Fruit fly (Drosophila melanogaster) whole organism, prepupa: Measurements from ENCODE around the gene CG12522.

Experiments used
- Blimp-1 ChIP-seq: fragments of 200-800 bp; sonication (Bioruptor generic); optimal IDR thresholded peaks from 3 replicates; lab custom pipeline; 2017; ENCODE audit warnings: missing biosample characterization, missing genetic modification characterization, mild to moderate bottlenecking, moderate library complexity, missing genetic modification reagents
- CG10631 ChIP-seq: fragments of 200-800 bp; sonication (Bioruptor generic); optimal IDR thresholded peaks from 2 replicates; lab custom pipeline; 2016; ENCODE audit warnings: missing biosample characterization, missing genetic modification characterization
- CG11762 ChIP-seq: fragments of 200-800 bp; sonication (Bioruptor generic); optimal IDR thresholded peaks from 3 replicates; lab custom pipeline; 2016; ENCODE audit warnings: missing biosample characterization, missing genetic modification characterization; ENCODE audit not compliant: insufficient read depth
- CG15336 ChIP-seq: fragments of 200-800 bp; sonication (Bioruptor generic); IDR thresholded peaks from 2 replicates; pipeline ENCODE4 v1.3.6; 2022; ENCODE audit warnings: missing biosample characterization, missing genetic modification characterization
- CG1621 ChIP-seq: fragments of 200-800 bp; sonication (Bioruptor generic); optimal IDR thresholded peaks from 3 replicates; lab custom pipeline; 2018; ENCODE audit warnings: missing biosample characterization, mild to moderate bottlenecking, missing genetic modification characterization
- CG3032 ChIP-seq: fragments of 200-800 bp; optimal IDR thresholded peaks from 2 replicates; lab custom pipeline; 2019; ENCODE audit warnings: missing biosample characterization, mild to moderate bottlenecking, missing genetic modification characterization, moderate library complexity
- CG31627 ChIP-seq: fragments of 200-800 bp; sonication (Bioruptor generic); optimal IDR thresholded peaks from 3 replicates; lab custom pipeline; 2016; ENCODE audit warnings: missing biosample characterization, missing genetic modification characterization
- CG32006 ChIP-seq: fragments of 200-800 bp; sonication (Bioruptor generic); optimal IDR thresholded peaks from 3 replicates; lab custom pipeline; 2017; ENCODE audit warnings: missing biosample characterization, mild to moderate bottlenecking, missing genetic modification characterization
- CG3919 ChIP-seq: fragments of 200-800 bp; sonication (Bioruptor generic); optimal IDR thresholded peaks from 3 replicates; lab custom pipeline; 2016; ENCODE audit warnings: missing biosample characterization, missing genetic modification characterization
- CG4318 ChIP-seq: fragments of 200-800 bp; sonication (Bioruptor generic); optimal IDR thresholded peaks from 3 replicates; lab custom pipeline; 2017; ENCODE audit warnings: missing biosample characterization, mild to moderate bottlenecking, missing genetic modification characterization
- CG6163 ChIP-seq: fragments of 200-800 bp; sonication (Bioruptor generic); IDR thresholded peaks from 3 replicates; pipeline ENCODE4 v1.3.6; 2022; ENCODE audit warnings: missing biosample characterization, missing genetic modification characterization
- CG6276 ChIP-seq: fragments of 200-800 bp; sonication (Bioruptor generic); optimal IDR thresholded peaks from 2 replicates; lab custom pipeline; 2017; ENCODE audit warnings: missing biosample characterization, mild to moderate bottlenecking, missing genetic modification characterization
- CG6808 ChIP-seq: fragments of 200-800 bp; sonication (Bioruptor generic); optimal IDR thresholded peaks from 3 replicates; lab custom pipeline; 2017; ENCODE audit warnings: missing biosample characterization, missing genetic modification characterization, mild to moderate bottlenecking, moderate library complexity, missing genetic modification reagents
- CG6854 ChIP-seq: fragments of 200-800 bp; sonication (Bioruptor generic); optimal IDR thresholded peaks from 2 replicates; lab custom pipeline; 2017; ENCODE audit warnings: missing biosample characterization, mild to moderate bottlenecking, missing genetic modification characterization
- CG7368 ChIP-seq: fragments of 200-800 bp; sonication (Bioruptor generic); optimal IDR thresholded peaks from 3 replicates; lab custom pipeline; 2016; ENCODE audit warnings: missing biosample characterization, missing genetic modification characterization
- CG8119 ChIP-seq: fragments of 200-800 bp; sonication (Bioruptor generic); IDR thresholded peaks from 3 replicates; pipeline ENCODE4 v1.3.6; 2022; ENCODE audit warnings: missing biosample characterization, missing genetic modification characterization
- CG8319 ChIP-seq: fragments of 200-800 bp; sonication (Bioruptor generic); optimal IDR thresholded peaks from 3 replicates; lab custom pipeline; 2016; ENCODE audit warnings: missing biosample characterization, missing genetic modification characterization
- CG9139 ChIP-seq: fragments of 200-800 bp; sonication (Bioruptor generic); optimal IDR thresholded peaks from 3 replicates; lab custom pipeline; 2017; ENCODE audit warnings: missing biosample characterization, mild to moderate bottlenecking, missing genetic modification characterization
- Eip75B ChIP-seq: fragments of 200-800 bp; sonication (Bioruptor generic); optimal IDR thresholded peaks from 3 replicates; lab custom pipeline; 2016; ENCODE audit warnings: missing biosample characterization, missing genetic modification characterization
- Eip78C ChIP-seq: fragments of 200-800 bp; sonication (Bioruptor generic); peaks from one replicate; lab custom pipeline; 2016; ENCODE audit warnings: missing biosample characterization, missing genetic modification characterization
- Ets96B ChIP-seq: fragments of 200-800 bp; optimal IDR thresholded peaks from 2 replicates; lab custom pipeline; 2019; ENCODE audit warnings: missing biosample characterization, mild to moderate bottlenecking, missing genetic modification characterization, moderate library complexity
- Gug ChIP-seq: fragments of 200-800 bp; sonication (Bioruptor generic); IDR thresholded peaks from 2 replicates; pipeline ENCODE4 v1.3.6; 2022; ENCODE audit warnings: missing biosample characterization, missing genetic modification characterization
- Hr38 ChIP-seq: sonication (Bioruptor generic); optimal IDR thresholded peaks from 2 replicates; lab custom pipeline; 2016; ENCODE audit warnings: missing biosample characterization, missing genetic modification characterization
- Hr39 ChIP-seq: fragments of 200-800 bp; sonication (Bioruptor generic); optimal IDR thresholded peaks from 2 replicates; lab custom pipeline; 2016; ENCODE audit warnings: missing biosample characterization, missing genetic modification characterization
- Hr4 ChIP-seq: fragments of 200-800 bp; sonication (Bioruptor generic); optimal IDR thresholded peaks from 3 replicates; lab custom pipeline; 2016; ENCODE audit warnings: missing biosample characterization, missing genetic modification characterization
- Lpt ChIP-seq: fragments of 200-800 bp; sonication (Bioruptor generic); optimal IDR thresholded peaks from 3 replicates; lab custom pipeline; 2016; ENCODE audit warnings: missing biosample characterization, missing genetic modification characterization
- OdsH ChIP-seq: fragments of 200-800 bp; sonication (Bioruptor generic); optimal IDR thresholded peaks from 3 replicates; lab custom pipeline; 2016; ENCODE audit warnings: missing biosample characterization, missing genetic modification characterization
- Smox ChIP-seq: fragments of 200-800 bp; sonication (Bioruptor generic); optimal IDR thresholded peaks from 3 replicates; lab custom pipeline; 2016; ENCODE audit warnings: missing biosample characterization, missing genetic modification characterization
- Sox14 ChIP-seq: fragments of 200-800 bp; sonication (Bioruptor generic); optimal IDR thresholded peaks from 3 replicates; lab custom pipeline; 2016; ENCODE audit warnings: missing biosample characterization, missing genetic modification characterization
- Sox15 ChIP-seq: fragments of 200-800 bp; sonication (Bioruptor generic); optimal IDR thresholded peaks from 3 replicates; lab custom pipeline; 2016; ENCODE audit warnings: missing biosample characterization, missing genetic modification characterization
- achi ChIP-seq: fragments of 200-800 bp; sonication (Bioruptor generic); optimal IDR thresholded peaks from 3 replicates; lab custom pipeline; 2016; ENCODE audit warnings: missing biosample characterization, missing genetic modification characterization
- cyc ChIP-seq: fragments of 200-800 bp; sonication (Bioruptor generic); optimal IDR thresholded peaks from 3 replicates; lab custom pipeline; 2016; ENCODE audit warnings: missing biosample characterization, missing genetic modification characterization
- dac ChIP-seq: fragments of 200-800 bp; sonication (Bioruptor generic); optimal IDR thresholded peaks from 2 replicates; lab custom pipeline; 2017; ENCODE audit warnings: missing biosample characterization, mild to moderate bottlenecking, missing genetic modification characterization
- dsx ChIP-seq: fragments of 200-800 bp; optimal IDR thresholded peaks from 3 replicates; lab custom pipeline; 2019; ENCODE audit warnings: missing biosample characterization, mild to moderate bottlenecking, missing genetic modification characterization, moderate library complexity; ENCODE audit not compliant: poor library complexity, severe bottlenecking
- eg ChIP-seq: fragments of 200-800 bp; sonication (Bioruptor generic); IDR thresholded peaks from 3 replicates; pipeline ENCODE4 v1.3.6; 2022; ENCODE audit warnings: missing biosample characterization, missing genetic modification characterization
- esn ChIP-seq: fragments of 200-800 bp; sonication (Bioruptor generic); optimal IDR thresholded peaks from 2 replicates; lab custom pipeline; 2016; ENCODE audit warnings: missing biosample characterization, mild to moderate bottlenecking, missing genetic modification characterization, moderate library complexity
- fd59A ChIP-seq: fragments of 200-800 bp; sonication (Bioruptor generic); optimal IDR thresholded peaks from 2 replicates; lab custom pipeline; 2017; ENCODE audit warnings: missing biosample characterization, mild to moderate bottlenecking, missing genetic modification characterization, missing genetic modification reagents
- fkh ChIP-seq: fragments of 200-800 bp; sonication (Bioruptor generic); optimal IDR thresholded peaks from 3 replicates; lab custom pipeline; 2017; ENCODE audit warnings: missing biosample characterization, mild to moderate bottlenecking, missing genetic modification characterization, moderate library complexity
- lz ChIP-seq: fragments of 200-800 bp; sonication (Bioruptor generic); optimal IDR thresholded peaks from 3 replicates; lab custom pipeline; 2016; ENCODE audit warnings: missing biosample characterization, missing genetic modification characterization
- net ChIP-seq: fragments of 200-800 bp; sonication (Bioruptor generic); optimal IDR thresholded peaks from 3 replicates; lab custom pipeline; 2016; ENCODE audit warnings: missing biosample characterization, missing genetic modification characterization
- salr ChIP-seq, 2 experiments: fragments of 200-800 bp; sonication (Bioruptor generic); optimal IDR thresholded peaks; 3 replicates each; lab custom pipeline; 2016 to 2018; ENCODE audit warnings: missing biosample characterization in 2 of 2, missing genetic modification characterization in 2 of 2, mild to moderate bottlenecking in 1 of 2
- ss ChIP-seq, 2 experiments: fragments of 200-800 bp; sonication (Bioruptor generic); optimal IDR thresholded peaks; 2 replicates in 1 of 2; 3 replicates in 1 of 2; lab custom pipeline; 2017 to 2018; ENCODE audit warnings: mild to moderate bottlenecking in 2 of 2, missing biosample characterization in 2 of 2, missing genetic modification characterization in 2 of 2, moderate library complexity in 1 of 2
- svp ChIP-seq: fragments of 200-800 bp; sonication (Bioruptor generic); peaks from one replicate; lab custom pipeline; 2016; ENCODE audit warnings: missing biosample characterization, missing genetic modification characterization
- topi ChIP-seq: fragments of 200-800 bp; sonication (Bioruptor generic); optimal IDR thresholded peaks from 3 replicates; lab custom pipeline; 2016; ENCODE audit warnings: missing biosample characterization, missing genetic modification characterization
- vri ChIP-seq: fragments of 200-800 bp; sonication (Bioruptor generic); optimal IDR thresholded peaks from 3 replicates; lab custom pipeline; 2016; ENCODE audit warnings: missing biosample characterization, mild to moderate bottlenecking, missing genetic modification characterization

The CG12522 gene

DNA sequence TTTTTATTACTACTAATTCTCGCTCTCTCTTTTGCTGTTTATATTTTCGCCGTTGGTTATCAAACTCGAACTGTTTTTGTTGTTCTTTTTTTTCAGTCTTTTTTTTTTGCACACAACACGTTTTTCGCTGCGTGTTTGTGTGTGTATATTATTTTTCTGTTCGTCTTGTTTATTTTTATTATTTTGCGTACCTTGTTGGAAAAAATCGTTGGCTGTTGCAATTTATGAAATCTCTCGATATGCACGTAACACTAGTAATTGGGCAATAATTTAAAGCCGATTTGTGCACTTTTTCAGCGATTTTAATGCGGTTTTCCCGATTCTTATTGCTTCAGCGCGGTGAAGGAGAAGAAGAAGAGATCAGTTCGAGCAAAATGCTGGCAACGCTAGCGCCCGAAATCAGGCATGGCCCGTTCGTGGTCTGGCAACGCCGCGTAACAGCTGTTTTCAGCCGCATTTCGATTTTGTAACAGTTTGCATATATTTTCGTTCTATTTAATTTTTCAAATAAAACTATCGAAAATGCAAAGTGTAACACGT, 12.5 kb downstream of the CG12522 start, which contains the start of the genes FoxK and mRpL2 (continued):
- TF ChIP-seq dsx (GFP tag; lab: Kevin White, UChicago) (peak; percentile 77), Blimp-1 (GFP tag; lab: Kevin White, UChicago) (peak; percentile 23), dac (GFP tag; lab: Kevin White, UChicago) (peak; percentile 43), cyc (GFP tag; lab: Kevin White, UChicago) (no peak), net (GFP tag; lab: Kevin White, UChicago) (peak; percentile 84), Sox14 (GFP tag; lab: Kevin White, UChicago) (peak; percentile 62), CG10631 (peak; percentile 47), CG3919 (GFP tag; lab: Kevin White, UChicago) (peak; percentile 63), Ets96B (tag; lab: Kevin White, UChicago) (peak; percentile 80), Hr38 (GFP tag; lab: Kevin White, UChicago) (peak; percentile 2), CG3032 (tag; lab: Kevin White, UChicago) (peak; percentile 77), Lpt (GFP tag; lab: Kevin White, UChicago) (peak; percentile 91), achi (GFP tag; lab: Kevin White, UChicago) (peak; percentile 66), CG6163 (GFP tag; lab: Robert Waterston, UW) (peak; percentile 83), Eip75B (GFP tag; lab: Kevin White, UChicago) (peak; percentile 57), CG6854 (GFP tag; lab: Kevin White, UChicago) (peak; percentile 65), CG9139 (GFP tag; lab: Kevin White, UChicago) (peak; percentile 94), CG7368 (GFP tag; lab: Kevin White, UChicago) (peak; percentile 58), Smox (GFP tag; lab: Kevin White, UChicago) (peak; percentile 28), OdsH (GFP tag; lab: Kevin White, UChicago) (peak; percentile 43), esn (GFP tag; lab: Kevin White, UChicago) (peak; percentile 41), eg (GFP tag; lab: Robert Waterston, UW) (peak; percentile 89), fd59A (GFP tag; lab: Kevin White, UChicago) (peak; percentile 61), CG6808 (peak; percentile 96), Gug (GFP tag; lab: Robert Waterston, UW) (0 out of 2 replicates have a peak, but pooled peaks have one; percentile 9), CG8319 (peak; percentile 26), Eip78C (peak; percentile 90), CG11762 (GFP tag; lab: Kevin White, UChicago) (peak; percentile 57), CG31627 (GFP tag; lab: Kevin White, UChicago) (no peak), fkh (GFP tag; lab: Kevin White, UChicago) (no peak), salr (GFP tag; optimal IDR thresholded peaks at IDR 0.05; lab: Kevin White, UChicago) (peak; percentile 54 to 90), Hr39 (peak; percentile 12), topi (GFP tag; lab: Kevin White, UChicago) (peak; percentile 42), vri (GFP tag; lab: Kevin White, UChicago) (peak; percentile 85), CG1621 (tag; lab: Kevin White, UChicago) (peak; percentile 70), CG15336 (GFP tag; lab: Robert Waterston, UW) (peak; percentile 75), Sox15 (GFP tag; lab: Kevin White, UChicago) (no peak), CG6276 (peak; percentile 94), CG4318 (GFP tag; lab: Kevin White, UChicago) (peak; percentile 11)

DNA sequence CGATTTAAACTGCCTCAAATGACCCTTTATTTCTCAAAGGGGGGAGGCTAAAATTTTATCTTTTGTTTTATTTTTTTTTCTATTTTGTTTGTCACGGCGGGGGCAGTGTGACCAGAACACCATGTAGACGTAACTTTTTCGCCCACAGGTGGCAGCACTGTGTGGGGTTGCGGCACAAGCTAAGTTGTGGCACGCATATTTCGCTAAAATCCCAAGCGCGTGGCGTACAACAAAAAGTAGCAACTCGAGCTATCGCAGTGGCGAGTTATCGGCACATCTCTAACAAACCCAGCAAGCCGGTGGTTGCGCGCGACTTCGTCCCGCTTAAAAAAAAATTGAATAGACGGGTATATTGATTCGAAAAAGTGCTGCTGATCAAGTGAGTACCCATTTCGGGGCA, 15.1 kb downstream of the CG12522 start, which contains the start of the genes Ufd1 and NaPi-III:
Ufd1 (minus strand) TSS at position 129 of the 400 bp plus-strand sequence.
NaPi-III (plus strand) TSS at position 261 of the 400 bp plus-strand sequence.
- TF ChIP-seq CG3032 (tag; lab: Kevin White, UChicago) (peak; percentile 41), dsx (GFP tag; lab: Kevin White, UChicago) (peak; percentile 58), svp (GFP tag; lab: Kevin White, UChicago) (peak; percentile 57), Gug (GFP tag; lab: Robert Waterston, UW) (no peak), lz (peak; percentile 8), Hr4 (GFP tag; lab: Kevin White, UChicago) (no peak), OdsH (GFP tag; lab: Kevin White, UChicago) (peak; percentile 12), CG32006 (GFP tag; lab: Kevin White, UChicago) (peak; percentile 27), cyc (GFP tag; lab: Kevin White, UChicago) (no peak), dac (GFP tag; lab: Kevin White, UChicago) (peak; percentile 36), salr (GFP tag; optimal IDR thresholded peaks at IDR 0.05; lab: Kevin White, UChicago) (no peak), Hr39 (peak; percentile 2), Eip78C (peak; percentile 30), Blimp-1 (GFP tag; lab: Kevin White, UChicago) (no peak), Sox14 (GFP tag; lab: Kevin White, UChicago) (peak; percentile 78), CG8119 (peak; percentile 60; the same call in 2 of the 3 replicates), CG6163 (GFP tag; lab: Robert Waterston, UW) (peak; percentile 64; the same call in 2 of the 3 replicates), ss (GFP tag; optimal IDR thresholded peaks at IDR 0.05; lab: Kevin White, UChicago) (peak in 1 of 2 experiments; percentile 23), fkh (GFP tag; lab: Kevin White, UChicago) (peak; percentile 18), eg (GFP tag; lab: Robert Waterston, UW) (peak; percentile 70; the same call in 1 of the 3 replicates), CG31627 (GFP tag; lab: Kevin White, UChicago) (peak; percentile 36), CG15336 (GFP tag; lab: Robert Waterston, UW) (0 out of 2 replicates have a peak, but pooled peaks have one; percentile 40), CG6808 (peak; percentile 3), CG1621 (tag; lab: Kevin White, UChicago) (peak; percentile 65), net (GFP tag; lab: Kevin White, UChicago) (peak; percentile 26), Eip75B (GFP tag; lab: Kevin White, UChicago) (peak; percentile 7)
